Worm (Caenorhabditis elegans): ENCODE results near the gene R107.2.
A peak's percentile ranks its signal among the peaks of the same experiment; 100 is the strongest.

The R107.2 gene

ce11 chrIII:9053740-9054252 lies 8.1 kb upstream of the R107.2 start, which contains the start of gene R107.5 (continued):
- peak; percentile 94 for TF ChIP-seq nhr-90 (tag; optimal IDR thresholded peaks at IDR 0.05; ENCODE audit: poor library complexity)
- TF ChIP-seq Y116A8C.19 (tag; optimal IDR thresholded peaks at IDR 0.05; ENCODE audit: borderline replicate concordance), result no peak
- TF ChIP-seq lin-15B (tag; optimal IDR thresholded peaks at IDR 0.05), result peak; percentile 40
- TF ChIP-seq blmp-1 (tag; optimal IDR thresholded peaks at IDR 0.05), result peak; percentile 98
- peak; percentile 55 for TF ChIP-seq ceh-63 (GFP tag; optimal IDR thresholded peaks at IDR 0.05)
- peak; percentile 97 for TF ChIP-seq unc-130 (tag; optimal IDR thresholded peaks at IDR 0.05)
- TF ChIP-seq unc-62 (GFP tag; optimal IDR thresholded peaks at IDR 0.05), result no peak
- TF ChIP-seq nhr-237 (tag; optimal IDR thresholded peaks at IDR 0.05), result peak; percentile 93
- peak; percentile 83 to 99 for TF ChIP-seq mdl-1 (tag; optimal IDR thresholded peaks at IDR 0.05)
- TF ChIP-seq unc-30 (tag; optimal IDR thresholded peaks at IDR 0.05), result no peak
- peak; percentile 81 to 90 for TF ChIP-seq lsy-2 (tag; optimal IDR thresholded peaks at IDR 0.05)
- TF ChIP-seq ztf-4 (tag; optimal IDR thresholded peaks at IDR 0.05), result peak; percentile 97
- TF ChIP-seq nhr-19 (GFP tag; conservative IDR thresholded peaks at IDR 0.05), result peak; percentile 92
- TF ChIP-seq lir-3 (tag; optimal IDR thresholded peaks at IDR 0.05; ENCODE audit: poor library complexity), result peak; percentile 49
- no peak for TF ChIP-seq hpl-2 (GFP tag; optimal IDR thresholded peaks at IDR 0.05)
- peak; percentile 73 for TF ChIP-seq egl-13 (tag; optimal IDR thresholded peaks at IDR 0.05)
- TF ChIP-seq lin-13 (GFP tag; optimal IDR thresholded peaks at IDR 0.05), result peak; percentile 89
- peak; percentile 83 for TF ChIP-seq irx-1 (tag; optimal IDR thresholded peaks at IDR 0.05)
- TF ChIP-seq C04F5.9 (tag; optimal IDR thresholded peaks at IDR 0.05), result peak; percentile 46
- TF ChIP-seq ceh-88 (GFP tag; IDR thresholded peaks at IDR 0.05), result peak; percentile 84
- TF ChIP-seq pag-3 (tag; optimal IDR thresholded peaks at IDR 0.05; ENCODE audit: borderline replicate concordance, insufficient read depth), result peak; percentile 27
- TF ChIP-seq nhr-11 (tag; optimal IDR thresholded peaks at IDR 0.05), result peak; percentile 22
- no peak for TF ChIP-seq zag-1 (tag; optimal IDR thresholded peaks at IDR 0.05)
- TF ChIP-seq hlh-4 (tag; optimal IDR thresholded peaks at IDR 0.05), result no peak
- TF ChIP-seq alr-1 (tag; optimal IDR thresholded peaks at IDR 0.05; ENCODE audit: borderline replicate concordance), result no peak
- TF ChIP-seq dpl-1 (GFP tag; optimal IDR thresholded peaks at IDR 0.05), result peak; percentile 71 to 77 (median 74)
- TF ChIP-seq sptf-1 (tag; optimal IDR thresholded peaks at IDR 0.05), result no peak
- no peak for TF ChIP-seq nhr-12 (tag; optimal IDR thresholded peaks at IDR 0.05)
- peak; percentile 83 for TF ChIP-seq C16A3.4 (tag; optimal IDR thresholded peaks at IDR 0.05)
- peak; percentile 98 for TF ChIP-seq nhr-85 (tag)
- TF ChIP-seq unc-86 (tag; optimal IDR thresholded peaks at IDR 0.05), result peak; percentile 83
- TF ChIP-seq mep-1 (tag; optimal IDR thresholded peaks at IDR 0.05), result peak; percentile 94
- TF ChIP-seq nhr-71 (tag; optimal IDR thresholded peaks at IDR 0.05), result peak; percentile 98
- TF ChIP-seq mab-9 (GFP tag; IDR thresholded peaks at IDR 0.05), result peak; percentile 97
- TF ChIP-seq ceh-82 (tag; optimal IDR thresholded peaks at IDR 0.05), result peak; percentile 66 to 88 (median 88)
- TF ChIP-seq ceh-90 (tag; optimal IDR thresholded peaks at IDR 0.05), result no peak
- TF ChIP-seq snpc-4 (tag; optimal IDR thresholded peaks at IDR 0.05), result peak; percentile 65
- peak; percentile 54; the same call in 1 of the 2 replicates for TF ChIP-seq unc-98 (GFP tag; IDR thresholded peaks at IDR 0.05)
- TF ChIP-seq ztf-11 (tag; optimal IDR thresholded peaks at IDR 0.05), result peak in 1 of 2 experiments; percentile 65
- peak; percentile 82 to 88 for TF ChIP-seq lin-35 (GFP tag; optimal IDR thresholded peaks at IDR 0.05)
- peak; percentile 91 for TF ChIP-seq jun-1 (tag; optimal IDR thresholded peaks at IDR 0.05)
- peak; percentile 89 for TF ChIP-seq tbx-2 (tag; optimal IDR thresholded peaks at IDR 0.05)
- no peak for TF ChIP-seq ces-1 (GFP tag; optimal IDR thresholded peaks at IDR 0.05)
- no peak for TF ChIP-seq efl-3 (GFP tag; optimal IDR thresholded peaks at IDR 0.05)
- peak; percentile 99 for TF ChIP-seq fkh-8 (tag; optimal IDR thresholded peaks at IDR 0.05)
- TF ChIP-seq rnt-1 (tag; optimal IDR thresholded peaks at IDR 0.05), result peak; percentile 83
- TF ChIP-seq isw-1 (GFP tag; IDR thresholded peaks at IDR 0.05), result peak; percentile 75
- peak; percentile 65 for TF ChIP-seq sup-37 (GFP tag; optimal IDR thresholded peaks at IDR 0.05)
- peak in 4 of 6 experiments; percentile 50 to 96 (median 81) for TF ChIP-seq elt-3 (tag; optimal IDR thresholded peaks at IDR 0.05)
- peak; percentile 68 for TF ChIP-seq nhr-77 (tag; optimal IDR thresholded peaks at IDR 0.05)

Data from whole organism, L1 larva.